Worm (Caenorhabditis elegans): ENCODE measurements around the gene C24D10.6.
"Not testable (repeated sequence)": the region's sequence is repeated elsewhere in the genome, so short reads cannot be mapped to it uniquely, and the experiment has no call there.

C24D10.6 gene

ce11 chrIV:5173032-5173431, 13.0 kb upstream of the C24D10.6 start, which contains the start of gene lam-1:
Gene lam-1, plus strand, starts transcription at chrIV:5173332.
- TF ChIP-seq lin-11 (tag; optimal IDR thresholded peaks at IDR 0.05) = no peak
- TF ChIP-seq elt-1 (tag; optimal IDR thresholded peaks at IDR 0.05) = no peak
- no peak for TF ChIP-seq gmeb-1 (tag; optimal IDR thresholded peaks at IDR 0.05)
- TF ChIP-seq unc-39 (tag; optimal IDR thresholded peaks at IDR 0.05) = no peak
- TF ChIP-seq C34F6.9 (tag; optimal IDR thresholded peaks at IDR 0.05) = no peak
- no peak for TF ChIP-seq snpc-4 (tag; optimal IDR thresholded peaks at IDR 0.05)
- no peak for TF ChIP-seq nhr-12 (tag; optimal IDR thresholded peaks at IDR 0.05)
- TF ChIP-seq nhr-6 (tag; optimal IDR thresholded peaks at IDR 0.05) = no peak
- TF ChIP-seq nhr-129 (tag; optimal IDR thresholded peaks at IDR 0.05) = no peak
- TF ChIP-seq lin-13 (GFP tag; optimal IDR thresholded peaks at IDR 0.05) = no peak
- TF ChIP-seq sem-4 (tag; optimal IDR thresholded peaks at IDR 0.05) = no peak
- TF ChIP-seq fos-1 (tag; optimal IDR thresholded peaks at IDR 0.05) = no peak
- TF ChIP-seq mdl-1 (tag; optimal IDR thresholded peaks at IDR 0.05) = no peak
- TF ChIP-seq egl-27 (tag; optimal IDR thresholded peaks at IDR 0.05) = no peak
- TF ChIP-seq mab-5 (tag; optimal IDR thresholded peaks at IDR 0.05) = no peak
- no peak for TF ChIP-seq mbf-1 (tag; optimal IDR thresholded peaks at IDR 0.05)
- TF ChIP-seq R02D3.7 (tag; optimal IDR thresholded peaks at IDR 0.05) = no peak
- no peak for TF ChIP-seq sma-9 (GFP tag; optimal IDR thresholded peaks at IDR 0.05)
- TF ChIP-seq sma-9 (tag; optimal IDR thresholded peaks at IDR 0.05) = no peak
- no peak for TF ChIP-seq F13H6.1 (tag; optimal IDR thresholded peaks at IDR 0.05)

- peak; percentile 3 for TF ChIP-seq nhr-129 (tag; optimal IDR thresholded peaks at IDR 0.05)
- peak; percentile 9 for TF ChIP-seq F13H6.1 (tag; optimal IDR thresholded peaks at IDR 0.05)
- no peak for TF ChIP-seq unc-39 (tag; optimal IDR thresholded peaks at IDR 0.05)
- TF ChIP-seq skn-1 (tag; optimal IDR thresholded peaks at IDR 0.05) = no peak
These were observed 12.0 kb upstream of the C24D10.6 start for ce11 chrIV:5171994-5172528.

ce11 chrIV:5169335-5169734, 9.3 kb upstream of the C24D10.6 start:
- TF ChIP-seq mbf-1 (tag; optimal IDR thresholded peaks at IDR 0.05) (no peak), nhr-129 (tag; optimal IDR thresholded peaks at IDR 0.05) (peak; percentile 68), C34F6.9 (tag; optimal IDR thresholded peaks at IDR 0.05) (peak; percentile 48), F13H6.1 (tag; optimal IDR thresholded peaks at IDR 0.05) (peak; percentile 68), R02D3.7 (tag; optimal IDR thresholded peaks at IDR 0.05) (no peak), sma-9 (GFP tag; optimal IDR thresholded peaks at IDR 0.05) (peak; percentile 41), sma-9 (tag; optimal IDR thresholded peaks at IDR 0.05) (no peak), peb-1 (tag; optimal IDR thresholded peaks at IDR 0.05) (no peak)

ce11 chrIV:5166030-5166429, 6.0 kb upstream of the C24D10.6 start, which contains the start of gene ptp-5.1:
Gene ptp-5.1, plus strand, starts transcription at chrIV:5166330.
- no peak for TF ChIP-seq unc-39 (tag; optimal IDR thresholded peaks at IDR 0.05)
- no peak for TF ChIP-seq dmd-4 (tag; optimal IDR thresholded peaks at IDR 0.05)
- no peak for TF ChIP-seq nhr-10 (tag; optimal IDR thresholded peaks at IDR 0.05)
- no peak for TF ChIP-seq nhr-129 (tag; optimal IDR thresholded peaks at IDR 0.05)
- TF ChIP-seq unc-55 (GFP tag; optimal IDR thresholded peaks at IDR 0.05) = no peak
- TF ChIP-seq ztf-4 (tag; optimal IDR thresholded peaks at IDR 0.05) = no peak
- no peak for TF ChIP-seq ama-1 (optimal IDR thresholded peaks at IDR 0.05)
- TF ChIP-seq mdl-1 (tag; optimal IDR thresholded peaks at IDR 0.05) = no peak

ce11 chrIV:5165626-5166025, 5.6 kb upstream of the C24D10.6 start, which contains the start of gene nspd-6:
Gene nspd-6, minus strand, starts transcription at chrIV:5165726.
- not testable (repeated sequence) for TF ChIP-seq mbf-1, ztf-11, zag-1 (tag; optimal IDR thresholded peaks at IDR 0.05)

ce11 chrIV:5162941-5163340, 2.9 kb upstream of the C24D10.6 start, which contains the start of the genes nspd-3 and C24D10.2:
Gene nspd-3, minus strand, starts transcription at chrIV:5163041.
Gene C24D10.2, plus strand, starts transcription at chrIV:5163339.
- not testable (repeated sequence) for TF ChIP-seq ztf-4, zag-1, lin-39 (tag; optimal IDR thresholded peaks at IDR 0.05)

- TF ChIP-seq aly-2 (tag; optimal IDR thresholded peaks at IDR 0.05) = no peak
These were observed 2.8 kb downstream of the C24D10.6 start, which contains the start of gene C24D10.49 for ce11 chrIV:5157226-5157625. Gene C24D10.49, minus strand, starts transcription at chrIV:5157326.

Data from whole organism, L2 larva.